Fruit fly (Drosophila melanogaster) whole organism, wandering third instar larva: ENCODE data around the gene wntD.

Source experiments
- Abd-B ChIP-seq: fragments of >200 bp; optimal IDR thresholded peaks from 2 replicates; lab custom pipeline; 2017; ENCODE audit warnings: missing biosample characterization, missing genetic modification characterization
- CG32264 ChIP-seq: fragments of 200-800 bp; sonication (Bioruptor generic); optimal IDR thresholded peaks from 2 replicates; lab custom pipeline; 2016; ENCODE audit warnings: missing biosample characterization, missing genetic modification characterization
- CG9705 ChIP-seq: fragments of 200-800 bp; sonication (Bioruptor generic); optimal IDR thresholded peaks from 2 replicates; lab custom pipeline; 2018; ENCODE audit warnings: missing biosample characterization, mild to moderate bottlenecking, missing genetic modification characterization
- CrebA ChIP-seq: fragments of 200-800 bp; sonication (Bioruptor generic); optimal IDR thresholded peaks from 2 replicates; lab custom pipeline; 2016; ENCODE audit warnings: missing biosample characterization, mild to moderate bottlenecking, missing genetic modification characterization, borderline replicate concordance
- Dfd ChIP-seq: fragments of >200 bp; optimal IDR thresholded peaks from 2 replicates; lab custom pipeline; 2017; ENCODE audit warnings: missing biosample characterization, missing genetic modification characterization
- Dif ChIP-seq: fragments of 200-275, 200-300 bp; sonication (Bioruptor generic); optimal IDR thresholded peaks from 2 replicates; lab custom pipeline; 2018; ENCODE audit warnings: missing biosample characterization, missing genetic modification characterization; ENCODE audit not compliant: partially characterized antibody
- GATAd ChIP-seq: sonication (Bioruptor generic); optimal IDR thresholded peaks from 2 replicates; lab custom pipeline; 2016; ENCODE audit warnings: missing biosample characterization, missing genetic modification characterization
- Hnf4 ChIP-seq: fragments of 200-800 bp; sonication (Bioruptor generic); optimal IDR thresholded peaks from 2 replicates; lab custom pipeline; 2016; ENCODE audit warnings: missing biosample characterization, mild to moderate bottlenecking, missing genetic modification characterization
- Hr83 ChIP-seq: fragments of 200-300 bp; sonication (Bioruptor generic); optimal IDR thresholded peaks from 2 replicates; lab custom pipeline; 2016; ENCODE audit warnings: missing biosample characterization, mild to moderate bottlenecking, missing genetic modification characterization, moderate library complexity; ENCODE audit not compliant: poor library complexity, severe bottlenecking
- Jra ChIP-seq: sonication (Bioruptor generic); optimal IDR thresholded peaks from 2 replicates; lab custom pipeline; 2016; ENCODE audit warnings: missing biosample characterization, missing genetic modification characterization
- Mio ChIP-seq: sonication (Bioruptor generic); optimal IDR thresholded peaks from 2 replicates; lab custom pipeline; 2016; ENCODE audit warnings: missing biosample characterization, missing genetic modification characterization
- Myc ChIP-seq: fragments of >200 bp; optimal IDR thresholded peaks from 2 replicates; lab custom pipeline; 2017
- N ChIP-seq: fragments of >200 bp; optimal IDR thresholded peaks from 2 replicates; lab custom pipeline; 2018; ENCODE audit warnings: missing biosample characterization, missing external identifiers, missing genetic modification characterization
- OdsH ChIP-seq: fragments of 200-800 bp; sonication (Bioruptor generic); optimal IDR thresholded peaks from 2 replicates; lab custom pipeline; 2016; ENCODE audit warnings: missing biosample characterization, mild to moderate bottlenecking, missing genetic modification characterization
- Rel ChIP-seq, 2 experiments: fragments of 200-800 bp; sonication (Bioruptor generic) in 1 of 2; optimal IDR thresholded peaks; 2 replicates in 1 of 2; 3 replicates in 1 of 2; lab custom pipeline; 2016 to 2019; ENCODE audit warnings: mild to moderate bottlenecking in 2 of 2, missing biosample characterization in 2 of 2, missing genetic modification characterization in 2 of 2, moderate library complexity in 1 of 2
- Sp1 ChIP-seq: fragments of 200-800 bp; sonication (Bioruptor generic); optimal IDR thresholded peaks from 3 replicates; lab custom pipeline; 2019; ENCODE audit warnings: missing biosample characterization, mild to moderate bottlenecking, missing genetic modification characterization, moderate library complexity
- Vsx2 ChIP-seq: fragments of 200-300, 225-300 bp; sonication (Bioruptor generic); optimal IDR thresholded peaks from 2 replicates; lab custom pipeline; 2018; ENCODE audit warnings: missing biosample characterization, missing genetic modification characterization; ENCODE audit not compliant: partially characterized antibody
- br ChIP-seq: fragments of 200-800 bp; sonication (Bioruptor generic); optimal IDR thresholded peaks from 2 replicates; lab custom pipeline; 2016; ENCODE audit warnings: missing biosample characterization, missing genetic modification characterization
- brk ChIP-seq: fragments of 200-800 bp; sonication (Bioruptor generic); optimal IDR thresholded peaks from 2 replicates; lab custom pipeline; 2016; ENCODE audit warnings: missing biosample characterization, mild to moderate bottlenecking, missing genetic modification characterization
- dl ChIP-seq, 2 experiments: fragments of 175-275, 200-275 bp in 1 of 2; fragments of 200-275 bp in 1 of 2; sonication (Bioruptor generic); optimal IDR thresholded peaks; lab custom pipeline; 2018; ENCODE audit warnings: mild to moderate bottlenecking in 2 of 2, missing biosample characterization in 2 of 2, missing genetic modification characterization in 2 of 2, moderate library complexity in 2 of 2; ENCODE audit not compliant: partially characterized antibody in 2 of 2, insufficient read depth in 1 of 2
- dmrt93B ChIP-seq: fragments of 200-800 bp; sonication (Bioruptor generic); optimal IDR thresholded peaks from 2 replicates; lab custom pipeline; 2018; ENCODE audit warnings: missing biosample characterization, mild to moderate bottlenecking, missing genetic modification characterization
- dsf ChIP-seq: sonication (Bioruptor generic); optimal IDR thresholded peaks from 2 replicates; lab custom pipeline; 2016; ENCODE audit warnings: missing biosample characterization, missing genetic modification characterization, borderline replicate concordance
- foxo ChIP-seq, 2 experiments: fragments of 200-800 bp; sonication (Bioruptor generic); optimal IDR thresholded peaks; 2 replicates in 1 of 2; 3 replicates in 1 of 2; lab custom pipeline; 2016 to 2017; ENCODE audit warnings: missing biosample characterization in 2 of 2, missing genetic modification characterization in 2 of 2
- fru ChIP-seq: fragments of 200-800 bp; sonication (Bioruptor generic); optimal IDR thresholded peaks from 3 replicates; lab custom pipeline; 2016; ENCODE audit warnings: missing biosample characterization, mild to moderate bottlenecking, missing genetic modification characterization
- h ChIP-seq: fragments of 200-800 bp; sonication (Bioruptor generic); optimal IDR thresholded peaks from 3 replicates; lab custom pipeline; 2016; ENCODE audit warnings: missing biosample characterization, mild to moderate bottlenecking, missing genetic modification characterization
- jim ChIP-seq: fragments of 175-275, 200-325 bp; sonication (Bioruptor generic); optimal IDR thresholded peaks from 2 replicates; lab custom pipeline; 2016; ENCODE audit warnings: missing biosample characterization, mild to moderate bottlenecking, missing genetic modification characterization
- lola ChIP-seq: fragments of >200 bp; optimal IDR thresholded peaks from 2 replicates; lab custom pipeline; 2017; ENCODE audit warnings: missing biosample characterization, missing genetic modification characterization
- pan ChIP-seq: fragments of >200 bp; optimal IDR thresholded peaks from 2 replicates; lab custom pipeline; 2017
- psq ChIP-seq: fragments of 200-800 bp; sonication (Bioruptor generic); optimal IDR thresholded peaks from 3 replicates; lab custom pipeline; 2017; ENCODE audit warnings: missing biosample characterization, mild to moderate bottlenecking, missing genetic modification characterization, moderate library complexity
- rgr ChIP-seq: fragments of 200-800 bp; sonication (Bioruptor generic); optimal IDR thresholded peaks from 3 replicates; lab custom pipeline; 2016; ENCODE audit warnings: missing biosample characterization, mild to moderate bottlenecking, missing genetic modification characterization
- sage ChIP-seq: fragments of 200-800 bp; sonication (Bioruptor generic); optimal IDR thresholded peaks from 2 replicates; lab custom pipeline; 2016; ENCODE audit warnings: missing biosample characterization, mild to moderate bottlenecking, missing genetic modification characterization
- sv ChIP-seq: fragments of 200-800 bp; sonication (Bioruptor generic); optimal IDR thresholded peaks from 3 replicates; lab custom pipeline; 2016; ENCODE audit warnings: missing biosample characterization, missing genetic modification characterization
- tai ChIP-seq: sonication (Bioruptor generic); optimal IDR thresholded peaks from 2 replicates; lab custom pipeline; 2016; ENCODE audit warnings: missing biosample characterization, missing genetic modification characterization
- woc ChIP-seq: sonication (Bioruptor generic); optimal IDR thresholded peaks from 2 replicates; lab custom pipeline; 2016; ENCODE audit warnings: missing biosample characterization, mild to moderate bottlenecking, missing genetic modification characterization

The wntD gene

dm6 chr3R:13258696-13259567, 34.1 kb downstream of the wntD start, which contains the start of gene Ace:
Gene Ace (minus strand): TSS chr3R:13259517.
- TF ChIP-seq CrebA: no peak
- TF ChIP-seq fru (GFP tag; lab: Kevin White, UChicago): no peak
- no peak for TF ChIP-seq Hnf4 (GFP tag; lab: Kevin White, UChicago)
- TF ChIP-seq br: no peak
- no peak for TF ChIP-seq foxo (GFP tag; optimal IDR thresholded peaks at IDR 0.05; lab: Kevin White, UChicago)
- no peak for TF ChIP-seq Hr83 (GFP tag; lab: Kevin White, UChicago)
- TF ChIP-seq brk (GFP tag; lab: Kevin White, UChicago): no peak
- TF ChIP-seq Myc (lab: Kevin White, UChicago): no peak
- no peak for TF ChIP-seq psq (GFP tag; lab: Kevin White, UChicago)
- TF ChIP-seq jim: no peak
- no peak for TF ChIP-seq CG32264 (GFP tag; lab: Kevin White, UChicago)
- no peak for TF ChIP-seq lola (GFP tag; lab: Kevin White, UChicago)
- TF ChIP-seq dl (GFP tag; optimal IDR thresholded peaks at IDR 0.05; lab: Kevin White, UChicago; ENCODE audit: insufficient read depth in 1 of 2, partially characterized antibody in 2 of 2): peak; percentile 43 to 46
- no peak for TF ChIP-seq dsf (GFP tag; lab: Kevin White, UChicago)
- no peak for TF ChIP-seq Jra (GFP tag; lab: Kevin White, UChicago)
- peak; percentile 78 for TF ChIP-seq Dif (GFP tag; lab: Kevin White, UChicago)
- peak; percentile 36 for TF ChIP-seq N
- no peak for TF ChIP-seq Mio (GFP tag; lab: Kevin White, UChicago)
- no peak for TF ChIP-seq tai (GFP tag; lab: Kevin White, UChicago)
- TF ChIP-seq woc (GFP tag; lab: Kevin White, UChicago): no peak
- no peak for TF ChIP-seq rgr (GFP tag; lab: Kevin White, UChicago)
- no peak for TF ChIP-seq CG9705 (GFP tag; lab: Kevin White, UChicago)
- TF ChIP-seq Abd-B (GFP tag; lab: Kevin White, UChicago): no peak
- TF ChIP-seq OdsH: no peak

DNA sequence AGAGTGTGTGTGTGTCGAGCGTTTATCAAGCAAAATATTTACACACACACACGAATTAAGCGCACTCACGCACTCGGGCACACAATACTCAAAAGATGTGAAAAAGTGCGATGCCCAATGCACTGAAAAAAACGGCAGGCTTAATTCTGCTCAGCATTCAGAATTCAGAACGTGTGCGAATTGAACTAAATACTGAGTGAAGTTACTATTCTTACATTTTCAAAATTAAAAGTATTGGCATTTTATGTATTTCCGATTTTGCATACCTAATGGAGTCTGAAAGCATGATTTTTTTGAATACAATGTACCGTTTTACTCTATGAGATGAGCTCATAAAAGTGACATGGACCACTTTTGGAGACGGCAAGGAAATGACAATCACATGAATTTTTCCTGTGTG, 35.9 kb downstream of the wntD start:
- TF ChIP-seq lola (GFP tag; lab: Kevin White, UChicago) (no peak), dmrt93B (GFP tag; lab: Kevin White, UChicago) (no peak), sv (GFP tag; lab: Kevin White, UChicago) (no peak), sage (no peak), tai (GFP tag; lab: Kevin White, UChicago) (no peak), h (GFP tag; lab: Kevin White, UChicago) (no peak), CrebA (no peak), woc (GFP tag; lab: Kevin White, UChicago) (no peak), pan (lab: Kevin White, UChicago) (no peak), GATAd (GFP tag; lab: Kevin White, UChicago) (no peak), Sp1 (GFP tag; lab: Kevin White, UChicago) (no peak), rgr (GFP tag; lab: Kevin White, UChicago) (no peak), Vsx2 (GFP tag; lab: Kevin White, UChicago) (no peak), Rel (GFP tag; optimal IDR thresholded peaks at IDR 0.05; lab: Kevin White, UChicago) (no peak), Rel (tag; optimal IDR thresholded peaks at IDR 0.05; lab: Kevin White, UChicago) (no peak), Dfd (GFP tag; lab: Kevin White, UChicago) (no peak), Hnf4 (GFP tag; lab: Kevin White, UChicago) (no peak), psq (GFP tag; lab: Kevin White, UChicago) (no peak), jim (no peak)
